Worm (Caenorhabditis elegans): Measurements from ENCODE around the gene usp-39.
A peak's percentile ranks its signal among the peaks of the same experiment; 100 is the strongest.
"Not testable (repeated sequence)": the region's sequence is repeated elsewhere in the genome, so short reads cannot be mapped to it uniquely, and the experiment has no call there.

Gene usp-39

DNA sequence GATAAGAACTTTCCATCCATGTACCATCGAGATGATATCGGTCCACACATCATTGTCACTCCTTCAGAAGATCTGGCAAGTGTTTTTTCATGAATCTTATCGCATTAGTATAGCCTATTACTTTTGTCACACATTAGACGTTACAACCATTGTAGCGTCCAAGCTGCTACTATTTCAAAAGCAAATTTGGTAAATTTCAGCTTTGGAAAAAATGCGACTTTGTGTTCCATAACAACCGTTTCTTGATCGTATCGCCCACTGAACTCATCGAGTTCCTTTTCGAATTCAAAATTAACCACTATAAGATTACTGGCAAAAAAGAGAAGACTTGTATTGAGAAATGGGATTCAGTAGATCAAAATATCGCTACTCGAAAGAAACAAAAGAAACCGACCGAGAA, 12.0 kb upstream of the usp-39 start:
- TF ChIP-seq unc-42 (tag; optimal IDR thresholded peaks at IDR 0.05) (no peak), ttx-3 (tag; optimal IDR thresholded peaks at IDR 0.05) (no peak), hlh-15 (tag; optimal IDR thresholded peaks at IDR 0.05) (no peak), che-1 (tag; optimal IDR thresholded peaks at IDR 0.05) (no peak), fkh-10 (GFP tag; optimal IDR thresholded peaks at IDR 0.05) (no peak), tbx-2 (tag; optimal IDR thresholded peaks at IDR 0.05) (no peak), ceh-2 (tag; optimal IDR thresholded peaks at IDR 0.05) (no peak), npax-4 (tag; optimal IDR thresholded peaks at IDR 0.05) (no peak), pha-4 (tag; optimal IDR thresholded peaks at IDR 0.05) (no peak), eyg-1 (tag; optimal IDR thresholded peaks at IDR 0.05) (no peak), ets-4 (tag; optimal IDR thresholded peaks at IDR 0.05) (no peak), T23F11.4 (GFP tag; optimal IDR thresholded peaks at IDR 0.05) (no peak), K02D7.2 (tag; optimal IDR thresholded peaks at IDR 0.05) (no peak), hlh-8 (tag; optimal IDR thresholded peaks at IDR 0.05) (no peak), syd-9 (tag; optimal IDR thresholded peaks at IDR 0.05) (no peak), unc-86 (tag; optimal IDR thresholded peaks at IDR 0.05) (no peak), ama-1 (optimal IDR thresholded peaks at IDR 0.05) (no peak), gmeb-2 (tag; optimal IDR thresholded peaks at IDR 0.05) (no peak), rnt-1 (tag; optimal IDR thresholded peaks at IDR 0.05) (no peak)

DNA sequence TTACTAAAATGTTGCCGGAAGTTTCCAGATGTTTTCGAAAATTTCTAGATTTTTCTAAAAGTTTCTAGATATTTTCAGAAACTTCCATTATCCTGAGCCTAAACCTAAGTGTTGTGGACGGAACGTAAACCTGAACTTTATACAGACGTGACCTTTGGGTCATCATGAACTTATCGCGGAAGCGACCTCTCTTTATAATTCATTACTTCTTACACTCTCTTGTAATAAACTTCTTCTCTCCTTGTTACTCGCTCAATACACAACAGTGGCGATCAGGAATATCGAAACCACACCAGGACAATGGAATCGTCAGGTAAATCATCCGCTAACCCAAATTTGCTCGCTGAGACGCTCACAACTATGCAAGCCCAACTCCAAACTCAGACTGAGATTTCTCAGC, 11.4 kb upstream of the usp-39 start, which contains the start of gene K02F6.1:
K02F6.1 (plus strand) TSS at position 301 of the 400 bp plus-strand sequence.
- TF ChIP-seq tbx-7, F13H6.1, nhr-232 (tag; optimal IDR thresholded peaks at IDR 0.05): not testable (repeated sequence)

DNA sequence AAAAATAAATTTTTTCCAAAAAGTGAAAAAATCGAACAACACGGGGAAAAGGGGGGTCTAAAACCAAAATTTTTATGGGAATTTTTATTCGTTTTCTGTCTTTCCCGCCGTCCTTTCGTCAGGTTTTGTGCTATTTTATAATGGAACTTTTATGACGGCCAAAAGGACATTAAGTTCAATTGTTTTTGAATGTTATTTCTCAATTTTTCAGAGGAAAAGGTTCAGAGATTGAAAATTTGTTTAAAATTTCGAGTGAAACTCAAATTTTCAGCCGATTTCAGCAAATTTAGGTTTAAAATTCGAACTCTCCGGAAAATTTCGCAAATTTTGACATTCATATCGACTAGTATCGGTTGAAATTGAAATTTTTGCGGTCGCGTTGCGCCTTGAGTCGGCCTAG, 1.1 kb upstream of the usp-39 start, which contains the start of gene nep-18:
nep-18 (minus strand) TSS at position 101 of the 400 bp plus-strand sequence.
- TF ChIP-seq lin-11 (tag; optimal IDR thresholded peaks at IDR 0.05) (no peak), syd-9 (tag; optimal IDR thresholded peaks at IDR 0.05) (no peak)

DNA sequence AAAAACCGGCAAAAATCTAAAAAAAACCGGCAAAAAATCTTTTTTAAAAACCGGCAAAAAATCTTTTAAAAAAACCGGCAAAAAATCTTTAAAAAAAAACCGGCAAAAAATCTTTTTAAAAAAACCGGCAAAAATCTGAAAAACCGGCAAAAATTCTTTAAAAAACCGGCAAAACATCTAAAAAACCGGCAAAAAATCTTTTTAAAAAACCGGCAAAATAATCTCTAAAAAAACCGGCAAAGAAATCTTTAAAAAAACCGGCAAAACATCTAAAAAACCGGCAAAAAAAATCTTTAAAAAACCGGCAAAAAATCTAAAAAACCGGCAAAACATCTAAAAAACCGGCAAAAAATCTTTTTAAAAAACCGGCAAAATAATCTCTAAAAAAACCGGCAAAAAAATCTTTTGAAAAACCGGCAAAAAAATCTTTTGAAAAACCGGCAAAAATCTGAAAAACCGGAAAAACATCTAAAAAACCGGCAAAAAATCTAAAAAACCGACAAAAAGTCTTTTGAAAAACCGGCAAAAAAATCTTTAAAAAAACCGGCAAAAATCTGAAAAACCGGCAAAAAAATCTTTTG, 5.4 kb downstream of the usp-39 start:
- TF ChIP-seq Y22D7AL.16 (tag; optimal IDR thresholded peaks at IDR 0.05) (peak; percentile 36), che-1 (tag; optimal IDR thresholded peaks at IDR 0.05) (peak; percentile 65), hlh-13 (GFP tag; optimal IDR thresholded peaks at IDR 0.05) (peak; percentile 35), ztf-16 (tag; optimal IDR thresholded peaks at IDR 0.05) (peak; percentile 27), madf-2 (tag; optimal IDR thresholded peaks at IDR 0.05) (peak; percentile 61), unc-3 (tag; optimal IDR thresholded peaks at IDR 0.05) (peak; percentile 30), ahr-1 (tag; optimal IDR thresholded peaks at IDR 0.05) (peak; percentile 63), elt-2 (tag; optimal IDR thresholded peaks at IDR 0.05) (peak; percentile 24), gmeb-2 (tag; optimal IDR thresholded peaks at IDR 0.05) (peak; percentile 62), pha-2 (tag; optimal IDR thresholded peaks at IDR 0.05) (peak; percentile 89), lin-11 (tag; optimal IDR thresholded peaks at IDR 0.05) (peak; percentile 41), ttx-3 (tag; optimal IDR thresholded peaks at IDR 0.05) (peak; percentile 76), K02D7.2 (tag; optimal IDR thresholded peaks at IDR 0.05) (peak; percentile 67), sox-4 (tag; optimal IDR thresholded peaks at IDR 0.05) (peak; percentile 32)
- not testable (repeated sequence) for TF ChIP-seq unc-3 (GFP tag; conservative IDR thresholded peaks at IDR 0.05)

DNA sequence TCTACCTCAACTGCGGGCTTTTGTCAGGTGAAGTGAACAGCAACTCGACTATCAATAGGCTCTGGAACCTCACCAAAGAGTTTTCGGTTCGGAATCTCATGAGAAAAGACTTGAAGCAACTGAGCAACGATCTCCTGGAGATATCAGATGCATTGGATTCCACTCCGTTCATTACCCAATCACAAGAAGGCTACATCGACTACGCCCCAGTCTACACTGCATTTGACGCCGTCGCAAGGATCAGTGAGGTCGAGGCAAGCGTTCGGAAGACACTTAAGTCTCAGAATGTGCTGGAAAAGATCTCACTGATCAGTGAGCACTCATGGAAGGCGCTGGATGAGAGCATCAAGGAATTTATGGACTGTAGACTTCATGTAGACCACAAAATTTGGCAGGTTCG, 13.1 kb downstream of the usp-39 start:
- TF ChIP-seq tbx-2 (tag; optimal IDR thresholded peaks at IDR 0.05) (no peak), C08G9.2 (tag; optimal IDR thresholded peaks at IDR 0.05) (no peak), fax-1 (tag; optimal IDR thresholded peaks at IDR 0.05) (no peak), nfya-1 (tag; optimal IDR thresholded peaks at IDR 0.05) (no peak), ttx-3 (tag; optimal IDR thresholded peaks at IDR 0.05) (no peak), ceh-2 (tag; optimal IDR thresholded peaks at IDR 0.05) (no peak), pros-1 (tag; optimal IDR thresholded peaks at IDR 0.05) (no peak), npax-4 (tag; optimal IDR thresholded peaks at IDR 0.05) (no peak), zip-5 (tag; optimal IDR thresholded peaks at IDR 0.05) (no peak), F13H6.1 (tag; optimal IDR thresholded peaks at IDR 0.05) (no peak), rnt-1 (tag; optimal IDR thresholded peaks at IDR 0.05) (no peak), unc-3 (GFP tag; conservative IDR thresholded peaks at IDR 0.05) (no peak), unc-3 (tag; optimal IDR thresholded peaks at IDR 0.05) (no peak), nhr-232 (tag; optimal IDR thresholded peaks at IDR 0.05) (no peak), ceh-9 (tag; optimal IDR thresholded peaks at IDR 0.05) (no peak), ceh-22 (tag; optimal IDR thresholded peaks at IDR 0.05) (no peak), pha-2 (tag; optimal IDR thresholded peaks at IDR 0.05) (no peak), dve-1 (tag; optimal IDR thresholded peaks at IDR 0.05) (no peak)

Data from whole organism, late embryonic.